Comparison of ENCODE assay signal across 5 worm cellular contexts in the genomic region with DNA sequence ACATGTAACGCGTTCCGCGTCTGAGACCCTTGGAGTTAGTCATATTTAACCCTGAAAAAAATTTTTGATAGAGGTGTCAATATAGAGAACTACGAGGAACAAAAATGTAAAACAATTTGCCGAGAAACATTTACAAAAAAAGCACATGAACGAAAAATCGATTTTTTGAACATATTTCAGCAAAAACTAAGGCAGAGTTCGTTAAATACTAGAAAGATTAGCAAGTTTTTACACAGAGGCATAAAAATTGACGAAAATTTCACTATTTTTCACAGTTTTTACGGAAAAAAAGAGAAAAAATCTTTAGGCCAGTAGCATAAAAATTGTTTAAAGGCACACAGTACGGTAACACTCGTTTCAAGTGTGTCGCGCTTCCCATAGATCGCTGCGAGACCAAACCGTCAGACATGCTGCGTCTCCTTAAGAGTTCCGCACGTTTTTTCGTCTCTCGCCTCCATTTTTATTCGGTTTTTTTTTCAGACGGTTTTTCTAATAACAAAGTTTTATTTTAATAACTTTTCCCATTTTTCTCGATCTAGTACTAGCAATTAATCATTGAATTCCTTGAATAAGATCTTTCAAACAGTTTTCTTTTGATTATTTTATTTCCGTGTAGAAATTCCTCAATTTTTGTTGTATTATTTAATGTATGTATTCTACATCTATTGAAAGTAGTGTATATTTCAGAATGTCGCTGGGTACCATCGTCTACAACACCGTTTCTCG.
TF ChIP-seq lines count a peak whose summit lies in the region.

A gene (minus strand): TSS at position 51 of the 726 bp plus-strand sequence.
A gene (plus strand): TSS at position 676 of the 726 bp plus-strand sequence.

TF ChIP-seq in whole organism, L1 larva, 84 proteins besides CTCF, POLR2A, EP300 and RAD21 (continued from another document and continues in another):
- TF ChIP-seq hlh-17 (GFP tag; optimal IDR thresholded peaks at IDR 0.05; lab: Kevin White, UChicago; ENCODE audit: borderline replicate concordance) (no peak), zag-1 (tag; optimal IDR thresholded peaks at IDR 0.05; lab: Kevin White, UChicago) (no peak), jun-1 (tag; optimal IDR thresholded peaks at IDR 0.05; lab: Kevin White, UChicago) (peak; percentile 74), nhr-77 (tag; optimal IDR thresholded peaks at IDR 0.05; lab: Kevin White, UChicago) (peak; percentile 73), snpc-4 (tag; optimal IDR thresholded peaks at IDR 0.05; lab: Kevin White, UChicago) (peak; percentile 35), nhr-47 (tag; optimal IDR thresholded peaks at IDR 0.05; lab: Kevin White, UChicago) (peak; percentile 86), tbx-2 (tag; optimal IDR thresholded peaks at IDR 0.05; lab: Kevin White, UChicago) (peak; percentile 83), egl-27 (tag; optimal IDR thresholded peaks at IDR 0.05; lab: Kevin White, UChicago) (no peak), pax-3 (tag; optimal IDR thresholded peaks at IDR 0.05; lab: Kevin White, UChicago) (peak; percentile 37), ceh-8 (GFP tag; optimal IDR thresholded peaks at IDR 0.05; lab: Kevin White, UChicago) (no peak), ceh-88 (GFP tag; IDR thresholded peaks at IDR 0.05; lab: Robert Waterston, UW) (peak; percentile 47; the same call in 1 of the 2 replicates), mab-9 (GFP tag; IDR thresholded peaks at IDR 0.05; lab: Robert Waterston, UW) (no peak), nhr-71 (tag; optimal IDR thresholded peaks at IDR 0.05; lab: Kevin White, UChicago) (peak; percentile 92), F16B12.6 (tag; optimal IDR thresholded peaks at IDR 0.05; lab: Kevin White, UChicago) (peak; percentile 53), tlp-1 (tag; optimal IDR thresholded peaks at IDR 0.05; lab: Kevin White, UChicago) (no peak), blmp-1 (tag; optimal IDR thresholded peaks at IDR 0.05; lab: Kevin White, UChicago) (peak; percentile 72), aly-2 (tag; optimal IDR thresholded peaks at IDR 0.05; lab: Kevin White, UChicago) (peak; percentile 83), unc-30 (tag; optimal IDR thresholded peaks at IDR 0.05; lab: Kevin White, UChicago) (no peak), vab-15 (tag; optimal IDR thresholded peaks at IDR 0.05; lab: Kevin White, UChicago) (no peak), ets-5 (GFP tag; IDR thresholded peaks at IDR 0.05; lab: Robert Waterston, UW) (no peak), elt-3 (tag; optimal IDR thresholded peaks at IDR 0.05; lab: Kevin White, UChicago) (peak in 2 of 6 experiments; percentile 41 to 73), aha-1 (tag; optimal IDR thresholded peaks at IDR 0.05; lab: Kevin White, UChicago) (no peak), skn-1 (tag; optimal IDR thresholded peaks at IDR 0.05; lab: Kevin White, UChicago) (peak; percentile 85), ceh-82 (tag; optimal IDR thresholded peaks at IDR 0.05; lab: Kevin White, UChicago) (peak; percentile 73 to 88 (median 77))

TF ChIP-seq in whole organism, L2 larva, 48 proteins besides CTCF, POLR2A, EP300 and RAD21 (continued from another document):
- TF ChIP-seq dmd-4 (tag; optimal IDR thresholded peaks at IDR 0.05; lab: Kevin White, UChicago) (no peak), elt-1 (tag; optimal IDR thresholded peaks at IDR 0.05; lab: Kevin White, UChicago) (no peak), ztf-1 (GFP tag; conservative IDR thresholded peaks at IDR 0.05; lab: Robert Waterston, UW) (no peak), mab-5 (tag; optimal IDR thresholded peaks at IDR 0.05; lab: Kevin White, UChicago) (peak; percentile 28), lin-13 (GFP tag; optimal IDR thresholded peaks at IDR 0.05; lab: Kevin White, UChicago) (peak; percentile 80), nhr-25 (tag; optimal IDR thresholded peaks at IDR 0.05; lab: Kevin White, UChicago) (peak; percentile 85), nhr-12 (tag; optimal IDR thresholded peaks at IDR 0.05; lab: Kevin White, UChicago) (no peak), sem-4 (tag; optimal IDR thresholded peaks at IDR 0.05; lab: Kevin White, UChicago) (peak; percentile 80), gmeb-1 (tag; optimal IDR thresholded peaks at IDR 0.05; lab: Kevin White, UChicago) (peak; percentile 82), lin-39 (tag; optimal IDR thresholded peaks at IDR 0.05; lab: Kevin White, UChicago) (no peak), unc-55 (GFP tag; optimal IDR thresholded peaks at IDR 0.05; lab: Kevin White, UChicago) (peak; percentile 98), nhr-129 (tag; optimal IDR thresholded peaks at IDR 0.05; lab: Kevin White, UChicago) (peak; percentile 86), nhr-11 (tag; optimal IDR thresholded peaks at IDR 0.05; lab: Kevin White, UChicago) (no peak), ceh-82 (tag; optimal IDR thresholded peaks at IDR 0.05; lab: Kevin White, UChicago) (peak; percentile 49), egl-27 (tag; optimal IDR thresholded peaks at IDR 0.05; lab: Kevin White, UChicago) (no peak), nhr-77 (tag; optimal IDR thresholded peaks at IDR 0.05; lab: Kevin White, UChicago) (no peak), lsy-2 (tag; optimal IDR thresholded peaks at IDR 0.05; lab: Kevin White, UChicago) (peak; percentile 96 to 99), unc-62 (GFP tag; optimal IDR thresholded peaks at IDR 0.05; lab: Kevin White, UChicago) (no peak), ztf-11 (tag; optimal IDR thresholded peaks at IDR 0.05; lab: Kevin White, UChicago) (no peak), peb-1 (tag; optimal IDR thresholded peaks at IDR 0.05; lab: Kevin White, UChicago) (no peak), snpc-4 (tag; optimal IDR thresholded peaks at IDR 0.05; lab: Kevin White, UChicago) (peak; percentile 49), alr-1 (tag; optimal IDR thresholded peaks at IDR 0.05; lab: Kevin White, UChicago) (no peak), sma-3 (GFP tag; optimal IDR thresholded peaks at IDR 0.05; lab: Kevin White, UChicago) (peak; percentile 76)

TF ChIP-seq in whole organism, L3 larva, 47 proteins besides CTCF, POLR2A, EP300 and RAD21 (continued from another document):
- TF ChIP-seq ceh-9 (tag; optimal IDR thresholded peaks at IDR 0.05; lab: Kevin White, UChicago) (no peak), nhr-67 (tag; optimal IDR thresholded peaks at IDR 0.05; lab: Kevin White, UChicago) (no peak), snpc-4 (tag; optimal IDR thresholded peaks at IDR 0.05; lab: Kevin White, UChicago) (peak; percentile 47), ztf-4 (tag; optimal IDR thresholded peaks at IDR 0.05; lab: Kevin White, UChicago) (no peak), nhr-76 (tag; optimal IDR thresholded peaks at IDR 0.05; lab: Kevin White, UChicago) (no peak), ama-1 (optimal IDR thresholded peaks at IDR 0.05; lab: Kevin White, UChicago) (peak; percentile 53), sea-2 (GFP tag; optimal IDR thresholded peaks at IDR 0.05; lab: Kevin White, UChicago) (no peak), elt-2 (tag; optimal IDR thresholded peaks at IDR 0.05; lab: Kevin White, UChicago) (peak; percentile 45), nfya-1 (tag; optimal IDR thresholded peaks at IDR 0.05; lab: Kevin White, UChicago; ENCODE audit: insufficient read depth) (peak; percentile 98), ZK546.5 (tag; optimal IDR thresholded peaks at IDR 0.05; lab: Kevin White, UChicago) (peak; percentile 0), pha-4 (tag; optimal IDR thresholded peaks at IDR 0.05; lab: Kevin White, UChicago) (peak; percentile 95), nhr-77 (tag; optimal IDR thresholded peaks at IDR 0.05; lab: Kevin White, UChicago) (no peak), lsy-12 (tag; optimal IDR thresholded peaks at IDR 0.05; lab: Kevin White, UChicago) (peak; percentile 63), hmg-11 (tag; optimal IDR thresholded peaks at IDR 0.05; lab: Kevin White, UChicago) (peak; percentile 90), zag-1 (tag; optimal IDR thresholded peaks at IDR 0.05; lab: Kevin White, UChicago) (no peak), ceh-82 (tag; optimal IDR thresholded peaks at IDR 0.05; lab: Kevin White, UChicago) (peak; percentile 20), nhr-11 (tag; optimal IDR thresholded peaks at IDR 0.05; lab: Kevin White, UChicago) (no peak), mml-1 (tag; optimal IDR thresholded peaks at IDR 0.05; lab: Kevin White, UChicago) (no peak), jun-1 (tag; optimal IDR thresholded peaks at IDR 0.05; lab: Kevin White, UChicago) (peak; percentile 35), eor-1 (tag; optimal IDR thresholded peaks at IDR 0.05; lab: Kevin White, UChicago) (no peak)

TF ChIP-seq in whole organism, L4 larva, 104 proteins besides CTCF, POLR2A, EP300 and RAD21 (continued from another document and continues in another):
- TF ChIP-seq mxl-2 (GFP tag; conservative IDR thresholded peaks at IDR 0.05; lab: Robert Waterston, UW) (no peak), hlh-11 (tag; optimal IDR thresholded peaks at IDR 0.05; lab: Kevin White, UChicago) (peak; percentile 70), ztf-11 (tag; optimal IDR thresholded peaks at IDR 0.05; lab: Kevin White, UChicago) (no peak), daf-16 (GFP tag; optimal IDR thresholded peaks at IDR 0.05; lab: Kevin White, UChicago) (no peak), daf-16 (tag; optimal IDR thresholded peaks at IDR 0.05; lab: Kevin White, UChicago) (peak; percentile 44), egl-27 (tag; optimal IDR thresholded peaks at IDR 0.05; lab: Kevin White, UChicago) (no peak), lin-39 (tag; optimal IDR thresholded peaks at IDR 0.05; lab: Kevin White, UChicago) (no peak), Y48G9A.11 (GFP tag; IDR thresholded peaks at IDR 0.05; lab: Robert Waterston, UW) (peak; percentile 61; the same call in 1 of the 2 replicates), tra-1 (GFP tag; IDR thresholded peaks at IDR 0.05; lab: Robert Waterston, UW) (no peak), php-3 (GFP tag; IDR thresholded peaks at IDR 0.05; lab: Robert Waterston, UW) (no peak), rbr-2 (tag; optimal IDR thresholded peaks at IDR 0.05; lab: Kevin White, UChicago) (peak; percentile 72), spr-3 (GFP tag; optimal IDR thresholded peaks at IDR 0.05; lab: Kevin White, UChicago) (no peak), nhr-11 (tag; optimal IDR thresholded peaks at IDR 0.05; lab: Kevin White, UChicago) (peak; percentile 67), zfp-3 (GFP tag; conservative IDR thresholded peaks at IDR 0.05; lab: Robert Waterston, UW) (no peak), aly-2 (tag; optimal IDR thresholded peaks at IDR 0.05; lab: Kevin White, UChicago) (no peak), cey-2 (tag; optimal IDR thresholded peaks at IDR 0.05; lab: Kevin White, UChicago; ENCODE audit: borderline replicate concordance, insufficient read depth) (no peak), fos-1 (tag; optimal IDR thresholded peaks at IDR 0.05; lab: Kevin White, UChicago) (no peak), daf-19 (GFP tag; conservative IDR thresholded peaks at IDR 0.05; lab: Robert Waterston, UW) (no peak), ces-1 (GFP tag; optimal IDR thresholded peaks at IDR 0.05; lab: Kevin White, UChicago) (no peak), fkh-10 (GFP tag; optimal IDR thresholded peaks at IDR 0.05; lab: Kevin White, UChicago) (no peak), dmd-6 (GFP tag; IDR thresholded peaks at IDR 0.05; lab: Robert Waterston, UW) (peak; percentile 37; the same call in 1 of the 2 replicates), Y105C5A.15 (GFP tag; IDR thresholded peaks at IDR 0.05; lab: Robert Waterston, UW) (no peak), nhr-111 (GFP tag; optimal IDR thresholded peaks at IDR 0.05; lab: Kevin White, UChicago) (no peak), madf-5 (GFP tag; IDR thresholded peaks at IDR 0.05; lab: Robert Waterston, UW) (no peak), tag-97 (GFP tag; IDR thresholded peaks at IDR 0.05; lab: Robert Waterston, UW) (no peak), mes-2 (tag; optimal IDR thresholded peaks at IDR 0.05; lab: Kevin White, UChicago; ENCODE audit: poor library complexity, severe bottlenecking) (peak; percentile 91), ZK337.2 (GFP tag; IDR thresholded peaks at IDR 0.05; lab: Robert Waterston, UW) (no peak), mdl-1 (tag; optimal IDR thresholded peaks at IDR 0.05; lab: Kevin White, UChicago) (peak in 1 of 2 experiments; percentile 45), unc-62 (GFP tag; optimal IDR thresholded peaks at IDR 0.05 in 1 of 2; lab: Kevin White, UChicago) (peak in 1 of 2 experiments; percentile 1), unc-62 (tag; optimal IDR thresholded peaks at IDR 0.05; lab: Kevin White, UChicago) (no peak), F44E2.7 (GFP tag; IDR thresholded peaks at IDR 0.05; lab: Robert Waterston, UW) (no peak), ceh-28 (tag; optimal IDR thresholded peaks at IDR 0.05; lab: Kevin White, UChicago) (no peak), unc-39 (tag; optimal IDR thresholded peaks at IDR 0.05; lab: Kevin White, UChicago) (no peak)

TF ChIP-seq in whole organism, young adult, 124 proteins besides CTCF, POLR2A, EP300 and RAD21 (continued from another document):
- TF ChIP-seq hmg-1.2 (GFP tag; IDR thresholded peaks at IDR 0.05; lab: Robert Waterston, UW), result peak; percentile 91
- TF ChIP-seq ceh-91 (GFP tag; IDR thresholded peaks at IDR 0.05; lab: Robert Waterston, UW), result peak; percentile 88
- TF ChIP-seq B0019.2 (GFP tag; conservative IDR thresholded peaks at IDR 0.05; lab: Robert Waterston, UW), result 0 out of 2 replicates have a peak, but pooled peaks have one; percentile 4
- peak; percentile 52; the same call in 1 of the 2 replicates for TF ChIP-seq Y53G8AR.9 (GFP tag; conservative IDR thresholded peaks at IDR 0.05; lab: Robert Waterston, UW)
- TF ChIP-seq dox-1 (GFP tag; IDR thresholded peaks at IDR 0.05; lab: Robert Waterston, UW), result peak; percentile 80
- TF ChIP-seq B0261.1 (tag; optimal IDR thresholded peaks at IDR 0.05; lab: Kevin White, UChicago), result peak; percentile 3
- TF ChIP-seq pha-4 (tag; optimal IDR thresholded peaks at IDR 0.05; lab: Kevin White, UChicago), result peak; percentile 76
- peak; percentile 53 for TF ChIP-seq madf-8 (GFP tag; conservative IDR thresholded peaks at IDR 0.05; lab: Robert Waterston, UW)
- TF ChIP-seq F49E8.2 (tag; optimal IDR thresholded peaks at IDR 0.05; lab: Kevin White, UChicago; ENCODE audit: insufficient read depth), result peak; percentile 82
- peak; percentile 65 for TF ChIP-seq him-1 (tag; optimal IDR thresholded peaks at IDR 0.05; lab: Kevin White, UChicago)
- no peak for TF ChIP-seq nhr-90 (tag; optimal IDR thresholded peaks at IDR 0.05; lab: Kevin White, UChicago)
- peak; percentile 36 for TF ChIP-seq nhr-80 (tag; optimal IDR thresholded peaks at IDR 0.05; lab: Kevin White, UChicago)
- peak; percentile 89 for TF ChIP-seq snpc-3.4 (tag; optimal IDR thresholded peaks at IDR 0.05; lab: Kevin White, UChicago)
- TF ChIP-seq egrh-3 (GFP tag; IDR thresholded peaks at IDR 0.05; lab: Robert Waterston, UW), result no peak
- TF ChIP-seq snpc-1.1 (tag; optimal IDR thresholded peaks at IDR 0.05; lab: Kevin White, UChicago; ENCODE audit: insufficient read depth), result peak; percentile 60
- TF ChIP-seq pbrm-1 (GFP tag; IDR thresholded peaks at IDR 0.05; lab: Robert Waterston, UW), result peak; percentile 89
- TF ChIP-seq ceh-100 (GFP tag; IDR thresholded peaks at IDR 0.05; lab: Robert Waterston, UW), result peak; percentile 52; the same call in 1 of the 2 replicates
- no peak for TF ChIP-seq zfh-2 (GFP tag; conservative IDR thresholded peaks at IDR 0.05; lab: Robert Waterston, UW)
- no peak for TF ChIP-seq nhr-120 (GFP tag; IDR thresholded peaks at IDR 0.05; lab: Robert Waterston, UW)
- TF ChIP-seq xnd-1 (tag; optimal IDR thresholded peaks at IDR 0.05; lab: Kevin White, UChicago), result peak; percentile 60
- TF ChIP-seq Y67H2A.10 (GFP tag; conservative IDR thresholded peaks at IDR 0.05; lab: Robert Waterston, UW), result no peak
- peak; percentile 66; the same call in 1 of the 2 replicates for TF ChIP-seq ekl-4 (GFP tag; IDR thresholded peaks at IDR 0.05; lab: Robert Waterston, UW)
- TF ChIP-seq let-607 (tag; optimal IDR thresholded peaks at IDR 0.05; lab: Kevin White, UChicago), result peak in 1 of 2 experiments; percentile 59
- peak; percentile 80 for TF ChIP-seq lin-54 (GFP tag; optimal IDR thresholded peaks at IDR 0.05; lab: Kevin White, UChicago)
- TF ChIP-seq K11D2.4 (GFP tag; IDR thresholded peaks at IDR 0.05; lab: Robert Waterston, UW), result no peak
- peak; percentile 92 for TF ChIP-seq madf-6 (GFP tag; IDR thresholded peaks at IDR 0.05; lab: Robert Waterston, UW)
- peak; percentile 82 for TF ChIP-seq tlf-1 (GFP tag; optimal IDR thresholded peaks at IDR 0.05; lab: Kevin White, UChicago)
